ENCODE assay signal across 1 fruit fly cellular context in the genomic region with DNA sequence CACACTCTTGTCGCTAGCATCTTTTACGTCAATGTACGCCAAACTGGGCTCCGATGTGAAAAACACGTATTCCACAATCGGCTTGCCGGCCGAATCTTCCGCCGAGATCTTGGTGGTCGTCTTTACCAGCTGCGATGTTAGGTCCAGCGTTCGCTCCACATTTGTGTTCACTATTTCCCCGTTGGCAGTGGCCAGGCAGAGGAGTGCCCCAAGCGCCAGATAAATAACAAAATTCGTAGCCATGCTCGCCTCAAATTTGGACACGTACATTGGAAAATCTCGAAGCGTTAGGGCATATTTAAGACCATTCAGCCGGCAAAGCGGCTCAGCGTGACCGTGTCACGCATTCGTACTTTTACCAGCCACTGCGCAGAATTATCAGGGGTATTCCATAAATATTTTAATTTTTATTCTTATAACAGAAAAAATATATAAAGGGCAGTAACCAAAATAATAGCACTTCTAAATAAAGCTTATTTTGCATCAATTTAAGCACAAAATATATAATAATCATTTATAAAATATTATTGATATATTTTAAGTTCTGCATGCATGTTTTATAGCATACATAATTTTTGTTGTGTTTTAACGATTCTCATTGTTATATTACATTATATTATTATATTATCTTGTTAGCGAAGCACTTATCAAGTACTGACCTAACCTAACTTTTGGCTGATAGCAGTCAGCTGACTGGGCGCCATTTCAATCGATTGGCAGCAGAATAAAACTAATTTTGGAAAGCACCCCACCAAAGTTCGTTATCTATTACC.
A peak's percentile ranks its signal among the peaks of the same experiment; 100 is the strongest.
TF ChIP-seq lines count a peak whose summit lies in the region.

A gene (minus strand): TSS at position 294 of the 773 bp plus-strand sequence.
A gene (plus strand): TSS at position 705 of the 773 bp plus-strand sequence.

TF ChIP-seq in whole organism, embryonic, 481 proteins besides CTCF, POLR2A, EP300 and RAD21 (continued from another document and continues in another):
- TF ChIP-seq tgo (GFP tag; IDR thresholded peaks at IDR 0.05; lab: Robert Waterston, UW) (peak; percentile 66; the same call in 2 of the 3 replicates), Hr3 (GFP tag; optimal IDR thresholded peaks at IDR 0.05; lab: Kevin White, UChicago) (peak; percentile 65), CG9797 (GFP tag; optimal IDR thresholded peaks at IDR 0.05; lab: Kevin White, UChicago) (peak; percentile 80), ro (GFP tag; IDR thresholded peaks at IDR 0.05; lab: Robert Waterston, UW) (no peak), Nf-YC (tag; optimal IDR thresholded peaks at IDR 0.05; lab: Kevin White, UChicago) (peak; percentile 79), croc (GFP tag; conservative IDR thresholded peaks at IDR 0.05; lab: Robert Waterston, UW) (peak; percentile 41; the same call in 2 of the 3 replicates), MESR4 (GFP tag; optimal IDR thresholded peaks at IDR 0.05; lab: Kevin White, UChicago) (peak; percentile 89), CG9932 (GFP tag; IDR thresholded peaks at IDR 0.05; lab: Robert Waterston, UW) (peak; percentile 17; the same call in 1 of the 2 replicates), Abd-B (GFP tag; optimal IDR thresholded peaks at IDR 0.05; lab: Kevin White, UChicago) (no peak), CG4707 (GFP tag; optimal IDR thresholded peaks at IDR 0.05; lab: Kevin White, UChicago) (no peak), TFAM (GFP tag; optimal IDR thresholded peaks at IDR 0.05; lab: Kevin White, UChicago) (no peak), da (GFP tag; optimal IDR thresholded peaks at IDR 0.05; lab: Kevin White, UChicago) (no peak), CG13624 (GFP tag; optimal IDR thresholded peaks at IDR 0.05; lab: Kevin White, UChicago) (no peak), Antp (GFP tag; optimal IDR thresholded peaks at IDR 0.05; lab: Kevin White, UChicago) (no peak), kay (GFP tag; optimal IDR thresholded peaks at IDR 0.05; lab: Kevin White, UChicago) (peak; percentile 4), en (GFP tag; optimal IDR thresholded peaks at IDR 0.05; lab: Kevin White, UChicago) (no peak), CG1529 (GFP tag; optimal IDR thresholded peaks at IDR 0.05; lab: Kevin White, UChicago) (peak; percentile 33), lov (optimal IDR thresholded peaks at IDR 0.05; lab: Kevin White, UChicago) (no peak), lov (GFP tag; IDR thresholded peaks at IDR 0.05; lab: Robert Waterston, UW) (no peak), CG5953 (GFP tag; IDR thresholded peaks at IDR 0.05; lab: Robert Waterston, UW) (no peak), vvl (GFP tag; IDR thresholded peaks at IDR 0.05; lab: Robert Waterston, UW) (peak; percentile 83), tll (GFP tag; optimal IDR thresholded peaks at IDR 0.05; lab: Kevin White, UChicago) (no peak), CG12659 (GFP tag; optimal IDR thresholded peaks at IDR 0.05; lab: Kevin White, UChicago) (peak; percentile 86), CG4282 (GFP tag; optimal IDR thresholded peaks at IDR 0.05; lab: Kevin White, UChicago) (no peak), Elba2 (GFP tag; optimal IDR thresholded peaks at IDR 0.05; lab: Kevin White, UChicago) (no peak), CG1647 (GFP tag; optimal IDR thresholded peaks at IDR 0.05; lab: Kevin White, UChicago) (no peak), kah (GFP tag; optimal IDR thresholded peaks at IDR 0.05; lab: Kevin White, UChicago) (peak; percentile 69), insv (GFP tag; optimal IDR thresholded peaks at IDR 0.05; lab: Kevin White, UChicago) (peak in 1 of 2 experiments; percentile 30), CG17802 (tag; optimal IDR thresholded peaks at IDR 0.05; lab: Kevin White, UChicago) (peak; percentile 18), CG7839 (tag; optimal IDR thresholded peaks at IDR 0.05; lab: Kevin White, UChicago) (peak; percentile 83), CG6765 (GFP tag; optimal IDR thresholded peaks at IDR 0.05; lab: Kevin White, UChicago) (peak; percentile 50), CG30403 (GFP tag; optimal IDR thresholded peaks at IDR 0.05; lab: Kevin White, UChicago) (peak; percentile 64), ac (GFP tag; optimal IDR thresholded peaks at IDR 0.05; lab: Kevin White, UChicago) (no peak), CG11456 (GFP tag; IDR thresholded peaks at IDR 0.05; lab: Robert Waterston, UW) (0 out of 3 replicates have a peak, but pooled peaks have one; percentile 13), CG14014 (GFP tag; IDR thresholded peaks at IDR 0.05; lab: Robert Waterston, UW) (peak; percentile 34; the same call in 1 of the 2 replicates), ato (GFP tag; IDR thresholded peaks at IDR 0.05; lab: Robert Waterston, UW; ENCODE audit: partially characterized antibody) (no peak), dimm (GFP tag; IDR thresholded peaks at IDR 0.05; lab: Robert Waterston, UW) (no peak), CG33213 (GFP tag; optimal IDR thresholded peaks at IDR 0.05; lab: Kevin White, UChicago) (no peak), ham (GFP tag; IDR thresholded peaks at IDR 0.05; lab: Robert Waterston, UW) (no peak), shn (GFP tag; optimal IDR thresholded peaks at IDR 0.05; lab: Kevin White, UChicago) (no peak), unc-4 (GFP tag; IDR thresholded peaks at IDR 0.05; lab: Robert Waterston, UW; ENCODE audit: partially characterized antibody) (no peak), disco-r (GFP tag; optimal IDR thresholded peaks at IDR 0.05; lab: Kevin White, UChicago) (no peak), CG10147 (GFP tag; optimal IDR thresholded peaks at IDR 0.05; lab: Kevin White, UChicago) (peak; percentile 72), CG1602 (GFP tag; optimal IDR thresholded peaks at IDR 0.05; lab: Kevin White, UChicago) (peak; percentile 52), H2.0 (GFP tag; IDR thresholded peaks at IDR 0.05; lab: Robert Waterston, UW) (peak; percentile 35; the same call in 1 of the 2 replicates), ERR (GFP tag; optimal IDR thresholded peaks at IDR 0.05; lab: Kevin White, UChicago) (no peak), prd (optimal IDR thresholded peaks at IDR 0.05; lab: Kevin White, UChicago) (no peak), prd (GFP tag; IDR thresholded peaks at IDR 0.05; lab: Robert Waterston, UW) (peak; percentile 27; the same call in 1 of the 3 replicates), sens (GFP tag; lab: Kevin White, UChicago) (no peak), CG18011 (GFP tag; optimal IDR thresholded peaks at IDR 0.05; lab: Kevin White, UChicago) (no peak), Side (GFP tag; optimal IDR thresholded peaks at IDR 0.05; lab: Kevin White, UChicago) (no peak), oc (tag; optimal IDR thresholded peaks at IDR 0.05; lab: Kevin White, UChicago) (no peak), fd96Cb (tag; optimal IDR thresholded peaks at IDR 0.05; lab: Kevin White, UChicago) (peak; percentile 66), Ptx1 (GFP tag; IDR thresholded peaks at IDR 0.05; lab: Robert Waterston, UW) (peak; percentile 65), vnd (GFP tag; IDR thresholded peaks at IDR 0.05; lab: Robert Waterston, UW; ENCODE audit: partially characterized antibody) (no peak), CG4854 (GFP tag; optimal IDR thresholded peaks at IDR 0.05; lab: Kevin White, UChicago) (no peak), CG16863 (GFP tag; optimal IDR thresholded peaks at IDR 0.05; lab: Kevin White, UChicago) (no peak), CG10462 (GFP tag; optimal IDR thresholded peaks at IDR 0.05; lab: Kevin White, UChicago) (peak; percentile 20), crc (GFP tag; optimal IDR thresholded peaks at IDR 0.05; lab: Kevin White, UChicago) (no peak), klu (GFP tag; IDR thresholded peaks at IDR 0.05; lab: Robert Waterston, UW) (no peak), CG16815 (GFP tag; optimal IDR thresholded peaks at IDR 0.05; lab: Kevin White, UChicago) (no peak), Adf1 (GFP tag; IDR thresholded peaks at IDR 0.05; lab: Robert Waterston, UW) (no peak), NfI (GFP tag; optimal IDR thresholded peaks at IDR 0.05; lab: Kevin White, UChicago) (peak; percentile 45), slbo (GFP tag; IDR thresholded peaks at IDR 0.05; lab: Robert Waterston, UW) (peak; percentile 75), Dip2 (GFP tag; IDR thresholded peaks at IDR 0.05; lab: Robert Waterston, UW) (no peak), Doc3 (GFP tag; IDR thresholded peaks at IDR 0.05; lab: Robert Waterston, UW; ENCODE audit: partially characterized antibody) (no peak), CG12104 (GFP tag; optimal IDR thresholded peaks at IDR 0.05; lab: Kevin White, UChicago) (peak; percentile 49), CG30020 (tag; optimal IDR thresholded peaks at IDR 0.05; lab: Kevin White, UChicago) (peak; percentile 91), CG3847 (GFP tag; IDR thresholded peaks at IDR 0.05; lab: Robert Waterston, UW) (peak; percentile 41; the same call in 1 of the 2 replicates), CG14965 (GFP tag; optimal IDR thresholded peaks at IDR 0.05; lab: Kevin White, UChicago; ENCODE audit: borderline replicate concordance) (no peak), CG32772 (GFP tag; IDR thresholded peaks at IDR 0.05; lab: Robert Waterston, UW) (peak; percentile 47), CG34376 (GFP tag; optimal IDR thresholded peaks at IDR 0.05; lab: Kevin White, UChicago) (no peak), Sry-δ (GFP tag; optimal IDR thresholded peaks at IDR 0.05; lab: Kevin White, UChicago) (no peak), twi (tag; optimal IDR thresholded peaks at IDR 0.05; lab: Kevin White, UChicago) (peak; percentile 71), CG7271 (tag; optimal IDR thresholded peaks at IDR 0.05; lab: Kevin White, UChicago) (peak; percentile 73), sc (optimal IDR thresholded peaks at IDR 0.05; lab: Kevin White, UChicago) (no peak), sc (GFP tag; optimal IDR thresholded peaks at IDR 0.05; lab: Kevin White, UChicago) (peak; percentile 33), Chrac-16 (GFP tag; optimal IDR thresholded peaks at IDR 0.05; lab: Kevin White, UChicago) (peak; percentile 38), grn (GFP tag; optimal IDR thresholded peaks at IDR 0.05; lab: Kevin White, UChicago) (no peak), otp (GFP tag; IDR thresholded peaks at IDR 0.05; lab: Robert Waterston, UW) (no peak), CG9437 (GFP tag; optimal IDR thresholded peaks at IDR 0.05; lab: Kevin White, UChicago) (peak; percentile 75), dysf (GFP tag; IDR thresholded peaks at IDR 0.05; lab: Robert Waterston, UW) (peak; percentile 71; the same call in 1 of the 3 replicates), scrt (GFP tag; optimal IDR thresholded peaks at IDR 0.05; lab: Kevin White, UChicago) (peak; percentile 59), Mrtf (GFP tag; IDR thresholded peaks at IDR 0.05; lab: Robert Waterston, UW) (no peak), CG8388 (GFP tag; optimal IDR thresholded peaks at IDR 0.05; lab: Kevin White, UChicago) (peak; percentile 86), nerfin-1 (tag; optimal IDR thresholded peaks at IDR 0.05; lab: Kevin White, UChicago) (peak; percentile 76), esg (GFP tag; conservative IDR thresholded peaks at IDR 0.05; lab: Robert Waterston, UW) (peak; percentile 58), CG14860 (GFP tag; IDR thresholded peaks at IDR 0.05; lab: Robert Waterston, UW; ENCODE audit: partially characterized antibody) (no peak), gt (GFP tag; IDR thresholded peaks at IDR 0.05; lab: Robert Waterston, UW) (no peak), hbn (GFP tag; IDR thresholded peaks at IDR 0.05; lab: Robert Waterston, UW; ENCODE audit: partially characterized antibody) (no peak), Gsc (GFP tag; IDR thresholded peaks at IDR 0.05; lab: Robert Waterston, UW) (no peak), CG10565 (GFP tag; optimal IDR thresholded peaks at IDR 0.05; lab: Kevin White, UChicago) (no peak), CG10267 (tag; optimal IDR thresholded peaks at IDR 0.05; lab: Kevin White, UChicago) (peak; percentile 84), zfh1 (GFP tag; IDR thresholded peaks at IDR 0.05; lab: Robert Waterston, UW) (0 out of 3 replicates have a peak, but pooled peaks have one; percentile 31), CG12942 (GFP tag; optimal IDR thresholded peaks at IDR 0.05; lab: Kevin White, UChicago) (peak; percentile 38), CG14710 (tag; optimal IDR thresholded peaks at IDR 0.05; lab: Kevin White, UChicago) (peak; percentile 90), CG2712 (tag; optimal IDR thresholded peaks at IDR 0.05; lab: Kevin White, UChicago) (peak; percentile 92), CG17568 (GFP tag; optimal IDR thresholded peaks at IDR 0.05; lab: Kevin White, UChicago) (no peak), CG10366 (GFP tag; IDR thresholded peaks at IDR 0.05; lab: Robert Waterston, UW) (peak; percentile 34; the same call in 1 of the 2 replicates), CG8944 (GFP tag; optimal IDR thresholded peaks at IDR 0.05; lab: Kevin White, UChicago) (no peak), CG17612 (GFP tag; IDR thresholded peaks at IDR 0.05; lab: Robert Waterston, UW) (no peak), Nf-YA (GFP tag; IDR thresholded peaks at IDR 0.05; lab: Robert Waterston, UW) (no peak), CG5180 (GFP tag; optimal IDR thresholded peaks at IDR 0.05; lab: Kevin White, UChicago) (peak; percentile 19), hkb (optimal IDR thresholded peaks at IDR 0.05; lab: Kevin White, UChicago) (no peak), hkb (GFP tag; IDR thresholded peaks at IDR 0.05; lab: Robert Waterston, UW) (peak; percentile 78), psq (GFP tag; optimal IDR thresholded peaks at IDR 0.05; lab: Kevin White, UChicago) (peak; percentile 10), CG3163 (GFP tag; optimal IDR thresholded peaks at IDR 0.05; lab: Kevin White, UChicago) (no peak), ken (GFP tag; IDR thresholded peaks at IDR 0.05; lab: Robert Waterston, UW) (no peak; the same call in 2 of the 3 replicates), CG12391 (tag; optimal IDR thresholded peaks at IDR 0.05; lab: Kevin White, UChicago) (peak; percentile 92), ase (GFP tag; IDR thresholded peaks at IDR 0.05; lab: Robert Waterston, UW) (no peak), CG10321 (GFP tag; IDR thresholded peaks at IDR 0.05; lab: Robert Waterston, UW) (peak; percentile 49; the same call in 1 of the 2 replicates), CG15011 (GFP tag; optimal IDR thresholded peaks at IDR 0.05; lab: Kevin White, UChicago) (peak; percentile 49), CG6175 (GFP tag; IDR thresholded peaks at IDR 0.05; lab: Robert Waterston, UW) (no peak), Awh (GFP tag; IDR thresholded peaks at IDR 0.05; lab: Robert Waterston, UW) (peak; percentile 73), Camta (GFP tag; optimal IDR thresholded peaks at IDR 0.05; lab: Kevin White, UChicago) (no peak), Nf-YB (GFP tag; optimal IDR thresholded peaks at IDR 0.05; lab: Kevin White, UChicago) (peak; percentile 49), CG4404 (GFP tag; IDR thresholded peaks at IDR 0.05; lab: Robert Waterston, UW) (no peak), Ets97D (GFP tag; optimal IDR thresholded peaks at IDR 0.05; lab: Kevin White, UChicago) (no peak), Mes4 (GFP tag; optimal IDR thresholded peaks at IDR 0.05; lab: Kevin White, UChicago) (no peak), zen (tag; optimal IDR thresholded peaks at IDR 0.05; lab: Kevin White, UChicago) (peak; percentile 64), B-H2 (GFP tag; optimal IDR thresholded peaks at IDR 0.05; lab: Kevin White, UChicago) (peak; percentile 68), CG13894 (tag; optimal IDR thresholded peaks at IDR 0.05; lab: Kevin White, UChicago) (peak; percentile 72)
